Fruit fly (Drosophila melanogaster) whole organism, embryonic: Measurements from ENCODE around the gene CG7607.

Source experiments
- Atf3 ChIP-seq: fragments of 200-800 bp; sonication (Bioruptor generic); optimal IDR thresholded peaks from 3 replicates; lab custom pipeline; 2016; ENCODE audit warnings: missing biosample characterization, missing genetic modification characterization
- CG10147 ChIP-seq: fragments of 200-800 bp; sonication (Bioruptor generic); optimal IDR thresholded peaks from 2 replicates; lab custom pipeline; 2019; ENCODE audit warnings: missing biosample characterization, mild to moderate bottlenecking, missing genetic modification characterization, moderate library complexity
- CG10654 ChIP-seq: fragments of 200-800 bp; sonication (Bioruptor generic); optimal IDR thresholded peaks from 2 replicates; lab custom pipeline; 2016; ENCODE audit warnings: missing biosample characterization, missing genetic modification characterization
- CG12155 ChIP-seq: fragments of 200-800 bp; sonication (Bioruptor generic); optimal IDR thresholded peaks from 3 replicates; lab custom pipeline; 2016; ENCODE audit warnings: missing biosample characterization, missing genetic modification characterization
- CG13123 ChIP-seq: fragments of 200-800 bp; sonication (Bioruptor generic); optimal IDR thresholded peaks from 2 replicates; lab custom pipeline; 2016; ENCODE audit warnings: missing biosample characterization, missing genetic modification characterization
- CG13424 ChIP-seq: fragments of 200-800 bp; sonication (Bioruptor generic); optimal IDR thresholded peaks from 2 replicates; lab custom pipeline; 2019; ENCODE audit warnings: missing biosample characterization, mild to moderate bottlenecking, missing genetic modification characterization, moderate library complexity
- CG14667 ChIP-seq: fragments of 200-800 bp; sonication (Bioruptor generic); IDR thresholded peaks from 2 replicates; pipeline ENCODE4 v1.3.6; 2022; ENCODE audit warnings: missing biosample characterization, missing genetic modification characterization
- CG1602 ChIP-seq: fragments of 200-800 bp; sonication (Bioruptor generic); optimal IDR thresholded peaks from 3 replicates; lab custom pipeline; 2016; ENCODE audit warnings: missing biosample characterization, missing genetic modification characterization
- CG18476 ChIP-seq: fragments of 200-800 bp; sonication (Bioruptor generic); optimal IDR thresholded peaks from 2 replicates; lab custom pipeline; 2016; ENCODE audit warnings: missing biosample characterization, mild to moderate bottlenecking, missing genetic modification characterization
- CG31441 ChIP-seq: fragments of 200-800 bp; sonication (Bioruptor generic); IDR thresholded peaks from 2 replicates; pipeline ENCODE4 v1.3.6; 2022; ENCODE audit warnings: missing biosample characterization, missing genetic modification characterization
- CG43689 ChIP-seq: fragments of 200-800 bp; sonication (Bioruptor generic); IDR thresholded peaks from 2 replicates; pipeline ENCODE4 v1.3.6; 2022; ENCODE audit warnings: missing biosample characterization, missing genetic modification characterization
- CG5953 ChIP-seq: fragments of 200-800 bp; sonication (Bioruptor generic); IDR thresholded peaks from 2 replicates; pipeline ENCODE4 v1.3.6; 2022; ENCODE audit warnings: missing biosample characterization, missing genetic modification characterization
- CG6689 ChIP-seq: fragments of 200-800 bp; sonication (Bioruptor generic); IDR thresholded peaks from 2 replicates; pipeline ENCODE4 v1.3.6; 2022; ENCODE audit warnings: missing biosample characterization, missing genetic modification characterization
- CG6813 ChIP-seq: fragments of 200-800 bp; sonication (Bioruptor generic); optimal IDR thresholded peaks from 2 replicates; lab custom pipeline; 2017; ENCODE audit warnings: missing biosample characterization, missing genetic modification characterization, mild to moderate bottlenecking, moderate library complexity, missing genetic modification reagents
- CG6854 ChIP-seq: fragments of 200-800 bp; sonication (Bioruptor generic); optimal IDR thresholded peaks from 3 replicates; lab custom pipeline; 2017; ENCODE audit warnings: missing biosample characterization, mild to moderate bottlenecking, missing genetic modification characterization
- CG7745 ChIP-seq: fragments of 200-800 bp; sonication (Bioruptor generic); optimal IDR thresholded peaks from 2 replicates; lab custom pipeline; 2018; ENCODE audit warnings: missing biosample characterization, mild to moderate bottlenecking, missing genetic modification characterization, moderate library complexity
- CG7987 ChIP-seq: fragments of 200-800 bp; sonication (Bioruptor generic); optimal IDR thresholded peaks from 2 replicates; lab custom pipeline; 2018; ENCODE audit warnings: missing biosample characterization, mild to moderate bottlenecking, missing genetic modification characterization, moderate library complexity
- CG8765 ChIP-seq: fragments of 200-800 bp; sonication (Bioruptor generic); IDR thresholded peaks from 2 replicates; pipeline ENCODE4 v1.3.6; 2022; ENCODE audit warnings: missing biosample characterization, missing genetic modification characterization
- CoRest ChIP-seq: fragments of 200-800 bp; sonication (Bioruptor generic); optimal IDR thresholded peaks from 3 replicates; lab custom pipeline; 2018; ENCODE audit warnings: missing biosample characterization, mild to moderate bottlenecking, missing genetic modification characterization, moderate library complexity
- Dp ChIP-seq: fragments of 200-800 bp; sonication (Bioruptor generic); optimal IDR thresholded peaks from 2 replicates; lab custom pipeline; 2018; ENCODE audit warnings: missing biosample characterization, mild to moderate bottlenecking, missing genetic modification characterization, moderate library complexity
- Gug ChIP-seq: fragments of 200-800 bp; sonication (Bioruptor generic); IDR thresholded peaks from 4 replicates; pipeline ENCODE4 v1.3.6; 2022; ENCODE audit warnings: missing biosample characterization, missing genetic modification characterization
- MBD-R2 ChIP-seq: fragments of 200-800 bp; sonication (Bioruptor generic); IDR thresholded peaks from 2 replicates; pipeline ENCODE4 v1.3.6; 2022; ENCODE audit warnings: missing biosample characterization, missing genetic modification characterization
- MESR4 ChIP-seq: fragments of 200-800 bp; sonication (Bioruptor generic); optimal IDR thresholded peaks from 2 replicates; lab custom pipeline; 2018; ENCODE audit warnings: missing biosample characterization, mild to moderate bottlenecking, missing genetic modification characterization, moderate library complexity
- MTF-1 ChIP-seq: fragments of 200-800 bp; sonication (Bioruptor generic); optimal IDR thresholded peaks from 2 replicates; lab custom pipeline; 2018; ENCODE audit warnings: missing biosample characterization, mild to moderate bottlenecking, missing genetic modification characterization, borderline replicate concordance
- Myb ChIP-seq: fragments of 200-800 bp; sonication (Bioruptor generic); optimal IDR thresholded peaks from 2 replicates; lab custom pipeline; 2016; ENCODE audit warnings: missing biosample characterization, missing genetic modification characterization
- Neu2 ChIP-seq: fragments of 200-800 bp; sonication (Bioruptor generic); optimal IDR thresholded peaks from 3 replicates; lab custom pipeline; 2016; ENCODE audit warnings: missing biosample characterization, missing genetic modification characterization, borderline replicate concordance
- Rfx ChIP-seq: fragments of 200-800 bp; sonication (Bioruptor generic); IDR thresholded peaks from 2 replicates; pipeline ENCODE4 v1.3.6; 2022; ENCODE audit warnings: missing biosample characterization, missing genetic modification characterization
- Scr ChIP-seq: fragments of 200-800 bp; sonication (Bioruptor generic); IDR thresholded peaks from 2 replicates; pipeline ENCODE4 v1.3.6; 2022; ENCODE audit warnings: missing biosample characterization, missing genetic modification characterization; ENCODE audit not compliant: partially characterized antibody
- Stat92E ChIP-seq, 3 experiments: fragments of >200 bp in 2 of 3; fragments of 200-800 bp in 1 of 3; sonication (Bioruptor generic) in 1 of 3; optimal IDR thresholded peaks; 2 replicates each; lab custom pipeline; 2017 to 2019; ENCODE audit warnings: missing biosample characterization in 3 of 3, missing genetic modification characterization in 3 of 3, mild to moderate bottlenecking in 1 of 3, moderate library complexity in 1 of 3
- bbx ChIP-seq: fragments of 200-800 bp; sonication (Bioruptor generic); IDR thresholded peaks from 2 replicates; pipeline ENCODE4 v1.3.6; 2022; ENCODE audit warnings: missing biosample characterization, missing genetic modification characterization; ENCODE audit not compliant: partially characterized antibody
- cad ChIP-seq: fragments of >200 bp; optimal IDR thresholded peaks from 2 replicates; lab custom pipeline; 2017; ENCODE audit warnings: missing biosample characterization, missing genetic modification characterization
- chinmo ChIP-seq: fragments of 200-800 bp; sonication (Bioruptor generic); IDR thresholded peaks from 4 replicates; pipeline ENCODE4 v1.3.6; 2022; ENCODE audit warnings: missing biosample characterization, missing genetic modification characterization; ENCODE audit not compliant: partially characterized antibody
- da ChIP-seq: fragments of 200-800 bp; sonication (Bioruptor generic); optimal IDR thresholded peaks from 2 replicates; lab custom pipeline; 2016; ENCODE audit warnings: missing biosample characterization, missing genetic modification characterization
- dpn ChIP-seq, 2 experiments: fragments of 200-800 bp; sonication (Bioruptor generic); optimal IDR thresholded peaks; 3 replicates each; lab custom pipeline; 2016; ENCODE audit warnings: missing biosample characterization in 2 of 2, missing genetic modification characterization in 2 of 2
- gcm ChIP-seq: fragments of 200-800 bp; sonication (Bioruptor generic); optimal IDR thresholded peaks from 2 replicates; lab custom pipeline; 2019; ENCODE audit warnings: missing biosample characterization, mild to moderate bottlenecking, missing genetic modification characterization, moderate library complexity
- gfzf ChIP-seq: fragments of 200-800 bp; sonication (Bioruptor generic); optimal IDR thresholded peaks from 2 replicates; lab custom pipeline; 2016; ENCODE audit warnings: missing biosample characterization, mild to moderate bottlenecking, missing genetic modification characterization, moderate library complexity
- ham ChIP-seq: fragments of 200-800 bp; sonication (Bioruptor generic); IDR thresholded peaks from 2 replicates; pipeline ENCODE4 v1.3.6; 2022; ENCODE audit warnings: missing biosample characterization, missing genetic modification characterization
- hth ChIP-seq: fragments of >200 bp; optimal IDR thresholded peaks from 2 replicates; lab custom pipeline; 2017; ENCODE audit warnings: inconsistent platforms
- kah ChIP-seq: fragments of 200-800 bp; sonication (Bioruptor generic); optimal IDR thresholded peaks from 2 replicates; lab custom pipeline; 2018; ENCODE audit warnings: missing biosample characterization, mild to moderate bottlenecking, missing genetic modification characterization
- lmd ChIP-seq: fragments of 200-800 bp; sonication (Bioruptor generic); IDR thresholded peaks from 2 replicates; pipeline ENCODE4 v1.3.6; 2022; ENCODE audit warnings: missing biosample characterization, missing genetic modification characterization
- mirr ChIP-seq: fragments of 200-800 bp; sonication (Bioruptor generic); optimal IDR thresholded peaks from 3 replicates; lab custom pipeline; 2018; ENCODE audit warnings: missing biosample characterization, mild to moderate bottlenecking, missing genetic modification characterization
- prd ChIP-seq, 3 experiments: fragments of >200 bp in 2 of 3; fragments of 200-800 bp in 1 of 3; sonication (Bioruptor generic) in 1 of 3; optimal IDR thresholded peaks in 2 of 3; IDR thresholded peaks in 1 of 3; 2 replicates in 2 of 3; 3 replicates in 1 of 3; pipeline versions ENCODE4 v1.3.6 to Lab custom; 2017 to 2022; ENCODE audit warnings: missing biosample characterization in 1 of 3, missing genetic modification characterization in 1 of 3
- pzg ChIP-seq: fragments of 200-800 bp; sonication (Bioruptor generic); optimal IDR thresholded peaks from 3 replicates; lab custom pipeline; 2018; ENCODE audit warnings: missing biosample characterization, mild to moderate bottlenecking, missing genetic modification characterization, moderate library complexity
- sens ChIP-seq: fragments of 200-800 bp; sonication (Bioruptor generic); peaks from one replicate; lab custom pipeline; 2016; ENCODE audit warnings: missing biosample characterization, missing genetic modification characterization
- sisA ChIP-seq: fragments of 200-800 bp; sonication (Bioruptor generic); IDR thresholded peaks from 2 replicates; pipeline ENCODE4 v1.3.6; 2022; ENCODE audit warnings: missing biosample characterization, missing genetic modification characterization
- so ChIP-seq: fragments of 200-800 bp; sonication (Bioruptor generic); IDR thresholded peaks from 3 replicates; pipeline ENCODE4 v1.3.6; 2022; ENCODE audit warnings: missing biosample characterization, missing genetic modification characterization
- sob ChIP-seq: fragments of 200-800 bp; sonication (Bioruptor generic); IDR thresholded peaks from 2 replicates; pipeline ENCODE4 v1.3.6; 2022; ENCODE audit warnings: missing biosample characterization, missing genetic modification characterization
- stwl ChIP-seq: fragments of 200-800 bp; sonication (Bioruptor generic); optimal IDR thresholded peaks from 3 replicates; lab custom pipeline; 2018; ENCODE audit warnings: missing biosample characterization, mild to moderate bottlenecking, missing genetic modification characterization, moderate library complexity
- vvl ChIP-seq: fragments of 200-800 bp; sonication (Bioruptor generic); IDR thresholded peaks from 2 replicates; pipeline ENCODE4 v1.3.6; 2022; ENCODE audit warnings: missing biosample characterization, missing genetic modification characterization

Gene CG7607

dm6 chr3L:11155380-11155779 lies 44.0 kb upstream of the CG7607 start (continued):
- TF ChIP-seq Atf3 (no peak), CG31441 (GFP tag; lab: Robert Waterston, UW) (0 out of 2 replicates have a peak, but pooled peaks have one; percentile 10), CG14667 (GFP tag; lab: Robert Waterston, UW) (0 out of 2 replicates have a peak, but pooled peaks have one; percentile 22), Rfx (GFP tag; lab: Robert Waterston, UW) (peak; percentile 39), mirr (GFP tag; lab: Kevin White, UChicago) (no peak), CG7745 (no peak), so (GFP tag; lab: Robert Waterston, UW) (peak; percentile 54; the same call in 1 of the 3 replicates), prd (optimal IDR thresholded peaks at IDR 0.05; lab: Kevin White, UChicago) (no peak), prd (GFP tag; IDR thresholded peaks at IDR 0.05; lab: Robert Waterston, UW) (peak; percentile 29; the same call in 1 of the 3 replicates), dpn (GFP tag; optimal IDR thresholded peaks at IDR 0.05; lab: Kevin White, UChicago) (peak in 1 of 2 experiments; percentile 6), lmd (GFP tag; lab: Robert Waterston, UW) (peak; percentile 5), sisA (GFP tag; lab: Robert Waterston, UW) (no peak), sens (GFP tag; lab: Kevin White, UChicago) (peak; percentile 63), CG6689 (GFP tag; lab: Robert Waterston, UW) (peak; percentile 35; the same call in 1 of the 2 replicates)

DNA sequence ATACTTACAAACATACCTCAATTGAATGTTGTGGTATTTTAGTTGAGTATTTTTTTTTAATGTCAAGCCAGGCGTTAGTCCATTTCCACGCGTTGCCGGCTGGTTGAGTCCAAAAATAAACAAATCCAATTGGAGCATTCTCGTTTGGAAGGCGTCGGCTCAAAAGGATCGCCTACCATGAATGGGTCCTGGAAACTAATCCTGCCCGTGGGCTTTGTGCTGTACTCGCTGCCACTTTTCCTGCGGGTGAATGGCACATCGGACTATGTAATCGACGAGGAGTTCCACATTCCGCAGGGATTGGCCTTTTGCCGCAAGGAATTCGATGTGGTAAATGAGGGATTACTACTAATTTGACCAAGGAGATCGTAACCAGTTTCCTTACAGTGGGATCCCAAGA lies 34.5 kb upstream of the CG7607 start, which contains the start of gene Alg10:
TSS of gene Alg10 (plus strand) at position 73 of the 400 bp plus-strand sequence.
- TF ChIP-seq CG18476 (GFP tag; lab: Kevin White, UChicago) (no peak), gfzf (GFP tag; lab: Kevin White, UChicago) (peak; percentile 77), bbx (GFP tag; lab: Robert Waterston, UW) (peak; percentile 13; the same call in 1 of the 2 replicates), Scr (no peak), sens (GFP tag; lab: Kevin White, UChicago) (no peak), Gug (GFP tag; lab: Robert Waterston, UW) (no peak), gcm (GFP tag; lab: Kevin White, UChicago) (no peak), cad (no peak), CG13424 (tag; lab: Kevin White, UChicago) (no peak), Neu2 (GFP tag; lab: Kevin White, UChicago) (peak; percentile 95), CG1602 (no peak), chinmo (GFP tag; lab: Robert Waterston, UW) (no peak), CG7987 (GFP tag; lab: Kevin White, UChicago) (no peak), MESR4 (GFP tag; lab: Kevin White, UChicago) (peak; percentile 23), CG12155 (no peak), sob (no peak), Rfx (GFP tag; lab: Robert Waterston, UW) (no peak), MBD-R2 (GFP tag; lab: Robert Waterston, UW) (peak; percentile 69), da (GFP tag; lab: Kevin White, UChicago) (no peak), Dp (peak; percentile 24), Stat92E (GFP tag; optimal IDR thresholded peaks at IDR 0.05; lab: Kevin White, UChicago) (no peak), CG10654 (GFP tag; lab: Kevin White, UChicago) (no peak), ham (no peak), CoRest (tag; lab: Kevin White, UChicago) (no peak), CG6854 (GFP tag; lab: Kevin White, UChicago) (no peak), stwl (tag; lab: Kevin White, UChicago) (peak; percentile 80), CG13123 (GFP tag; lab: Kevin White, UChicago) (no peak), pzg (GFP tag; lab: Kevin White, UChicago) (peak; percentile 32), CG5953 (no peak), hth (lab: Kevin White, UChicago) (no peak), MTF-1 (GFP tag; lab: Kevin White, UChicago) (no peak), CG43689 (GFP tag; lab: Robert Waterston, UW) (0 out of 2 replicates have a peak, but pooled peaks have one; percentile 22), vvl (GFP tag; lab: Robert Waterston, UW) (no peak), Myb (GFP tag; lab: Kevin White, UChicago) (peak; percentile 34), CG10147 (GFP tag; lab: Kevin White, UChicago) (no peak), CG6813 (GFP tag; lab: Kevin White, UChicago) (no peak), CG8765 (GFP tag; lab: Robert Waterston, UW) (no peak), kah (GFP tag; lab: Kevin White, UChicago) (no peak)
